Worm (Caenorhabditis elegans): ENCODE data around the gene unc-52.
A peak's percentile ranks its signal among the peaks of the same experiment; 100 is the strongest.

Gene unc-52

DNA sequence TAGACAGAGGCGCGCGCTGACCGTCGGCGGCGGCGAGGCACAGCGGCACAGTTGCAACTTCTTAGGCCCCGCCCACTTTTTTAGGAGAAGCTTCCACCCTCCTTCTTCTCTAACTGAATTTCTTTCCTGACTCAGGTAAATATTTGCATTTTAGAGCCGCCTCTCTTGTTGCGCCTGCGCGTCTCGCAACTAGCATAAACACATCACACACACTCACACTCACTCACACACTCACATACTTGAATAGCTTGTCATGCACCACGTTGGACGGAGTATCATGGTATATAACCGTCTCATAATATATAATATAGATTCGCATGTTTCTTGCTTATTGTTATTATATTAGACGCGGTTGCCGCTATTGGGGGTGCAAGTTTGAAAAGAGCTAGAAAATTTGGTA lies at the start of gene unc-52:
unc-52 (minus strand) TSS at position 80 of the 400 bp plus-strand sequence.
- no peak for TF ChIP-seq pros-1 (tag; optimal IDR thresholded peaks at IDR 0.05)
- TF ChIP-seq lim-6 (tag; optimal IDR thresholded peaks at IDR 0.05): no peak
- no peak for TF ChIP-seq ceh-6 (GFP tag; optimal IDR thresholded peaks at IDR 0.05)
- no peak for TF ChIP-seq che-1 (tag; optimal IDR thresholded peaks at IDR 0.05)
- TF ChIP-seq unc-86 (tag; optimal IDR thresholded peaks at IDR 0.05): no peak
- no peak for TF ChIP-seq hlh-15 (tag; optimal IDR thresholded peaks at IDR 0.05)
- TF ChIP-seq nhr-11 (tag; optimal IDR thresholded peaks at IDR 0.05): no peak
- TF ChIP-seq ceh-48 (tag; optimal IDR thresholded peaks at IDR 0.05): no peak
- TF ChIP-seq F13H6.1 (tag; optimal IDR thresholded peaks at IDR 0.05): no peak

DNA sequence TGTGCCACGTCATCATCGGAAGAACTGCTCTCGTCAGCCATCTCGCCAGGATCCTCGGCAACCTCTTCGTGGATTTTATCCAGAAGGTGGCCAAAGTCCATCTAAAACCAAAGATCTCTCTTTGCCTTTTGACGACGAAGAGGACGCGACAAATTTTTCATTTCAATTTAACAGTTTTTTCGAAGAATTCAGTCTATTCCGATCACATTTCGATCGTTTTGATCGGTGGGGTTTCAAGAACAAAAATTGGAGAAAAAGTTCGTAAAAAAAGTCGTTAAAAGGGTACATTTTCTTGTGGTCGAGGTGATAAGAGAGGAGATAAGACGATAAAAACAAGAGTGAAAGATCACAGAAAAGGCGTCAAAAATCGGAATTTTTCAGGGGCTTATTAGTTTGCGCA lies 49.2 kb upstream of the unc-52 start, which contains the start of gene glna-1:
glna-1 (minus strand) TSS at position 101 of the 400 bp plus-strand sequence.
- no peak for TF ChIP-seq pha-2 (tag; optimal IDR thresholded peaks at IDR 0.05)
- TF ChIP-seq K09A11.1 (tag; optimal IDR thresholded peaks at IDR 0.05; ENCODE audit: insufficient read depth): no peak
- TF ChIP-seq ahr-1 (tag; optimal IDR thresholded peaks at IDR 0.05): no peak
- no peak for TF ChIP-seq lin-11 (tag; optimal IDR thresholded peaks at IDR 0.05)
- no peak for TF ChIP-seq ceh-6 (GFP tag; optimal IDR thresholded peaks at IDR 0.05)
- no peak for TF ChIP-seq K02D7.2 (tag; optimal IDR thresholded peaks at IDR 0.05)
- TF ChIP-seq tbx-2 (tag; optimal IDR thresholded peaks at IDR 0.05): no peak
- no peak for TF ChIP-seq fkh-6 (tag; optimal IDR thresholded peaks at IDR 0.05)
- no peak for TF ChIP-seq F13H6.1 (tag; optimal IDR thresholded peaks at IDR 0.05)
- no peak for TF ChIP-seq ceh-34 (tag; optimal IDR thresholded peaks at IDR 0.05)
- TF ChIP-seq nhr-11 (tag; optimal IDR thresholded peaks at IDR 0.05): no peak
- no peak for TF ChIP-seq pros-1 (tag; optimal IDR thresholded peaks at IDR 0.05)
- no peak for TF ChIP-seq npax-4 (tag; optimal IDR thresholded peaks at IDR 0.05)
- no peak for TF ChIP-seq zip-5 (tag; optimal IDR thresholded peaks at IDR 0.05)

DNA sequence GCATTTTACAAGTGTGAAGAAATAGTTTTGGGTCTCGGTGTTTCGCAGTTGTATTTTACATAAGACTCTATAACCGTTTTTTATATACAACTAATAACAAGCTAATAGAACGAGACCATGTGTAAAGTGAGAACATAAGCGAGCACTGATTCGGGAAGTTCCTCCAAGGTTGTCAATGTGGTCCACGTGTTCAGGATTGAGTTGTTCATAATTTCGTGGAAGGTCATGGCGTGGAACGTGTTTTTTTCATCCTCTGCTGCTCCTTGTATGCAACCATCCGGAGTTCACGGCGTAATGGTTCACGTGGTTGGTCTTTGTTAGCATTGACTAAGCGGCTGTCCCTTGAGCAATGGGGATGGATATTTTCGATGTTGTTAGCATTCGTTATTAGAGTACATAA lies 43.9 kb upstream of the unc-52 start:
- TF ChIP-seq T23F11.4 (GFP tag; optimal IDR thresholded peaks at IDR 0.05) (no peak), ref-2 (tag; optimal IDR thresholded peaks at IDR 0.05) (no peak), unc-86 (tag; optimal IDR thresholded peaks at IDR 0.05) (no peak), odd-2 (tag; optimal IDR thresholded peaks at IDR 0.05) (no peak), ama-1 (optimal IDR thresholded peaks at IDR 0.05) (no peak), elt-4 (tag; optimal IDR thresholded peaks at IDR 0.05) (no peak), rnt-1 (tag; optimal IDR thresholded peaks at IDR 0.05) (no peak), ceh-30 (tag; optimal IDR thresholded peaks at IDR 0.05) (no peak), hlh-8 (tag; optimal IDR thresholded peaks at IDR 0.05) (no peak), ttx-3 (tag; optimal IDR thresholded peaks at IDR 0.05) (no peak), ahr-1 (tag; optimal IDR thresholded peaks at IDR 0.05) (no peak)

DNA sequence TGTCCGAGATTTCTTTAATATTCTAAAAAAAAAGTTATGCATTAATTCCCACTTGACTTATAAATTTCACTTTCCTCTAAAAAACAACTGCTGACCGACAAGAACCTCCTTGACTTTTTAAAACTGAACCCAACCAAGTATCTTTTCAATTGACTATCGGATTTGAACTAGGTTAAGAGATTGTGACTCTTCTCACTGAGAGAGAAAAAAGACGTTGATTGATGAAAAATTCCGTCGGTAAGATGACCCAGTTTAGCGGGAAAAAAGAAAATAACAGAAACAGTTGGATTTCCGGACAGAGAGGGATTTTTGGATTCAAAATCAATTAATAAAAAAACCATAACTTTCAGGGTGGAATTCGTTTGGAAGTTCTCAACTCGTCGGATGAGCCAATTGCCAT lies 22.2 kb upstream of the unc-52 start:
- TF ChIP-seq ceh-18 (tag; optimal IDR thresholded peaks at IDR 0.05) (no peak), C08G9.2 (tag; optimal IDR thresholded peaks at IDR 0.05) (no peak), sox-2 (GFP tag; IDR thresholded peaks at IDR 0.05) (no peak), lim-6 (tag; optimal IDR thresholded peaks at IDR 0.05) (no peak), T23F11.4 (GFP tag; optimal IDR thresholded peaks at IDR 0.05) (no peak), hlh-30 (tag; optimal IDR thresholded peaks at IDR 0.05; ENCODE audit: insufficient read depth) (no peak), ceh-9 (tag; optimal IDR thresholded peaks at IDR 0.05) (no peak)

DNA sequence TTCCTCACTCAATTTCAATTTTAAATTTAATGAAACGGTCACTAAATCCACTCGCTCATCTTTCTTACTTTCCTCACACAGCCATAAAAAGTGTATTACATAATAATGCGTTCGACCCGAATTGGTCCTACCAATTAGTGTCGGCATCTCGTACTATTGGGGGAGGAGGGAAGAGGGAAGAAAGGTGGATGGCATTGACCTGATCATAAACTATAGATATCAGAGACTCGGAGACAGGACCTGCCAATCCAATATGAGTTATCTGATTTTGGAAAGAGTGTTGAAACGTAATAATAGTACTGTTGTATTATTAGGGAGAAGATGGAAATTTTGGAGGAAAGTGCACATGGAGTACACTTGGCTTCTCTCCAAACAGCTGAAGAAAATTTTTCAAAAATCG lies 21.7 kb upstream of the unc-52 start:
- TF ChIP-seq unc-55 (GFP tag; optimal IDR thresholded peaks at IDR 0.05) (peak; percentile 5), lim-6 (tag; optimal IDR thresholded peaks at IDR 0.05) (no peak), syd-9 (tag; optimal IDR thresholded peaks at IDR 0.05) (no peak), pag-3 (tag; optimal IDR thresholded peaks at IDR 0.05; ENCODE audit: borderline replicate concordance) (no peak), nhr-11 (tag; optimal IDR thresholded peaks at IDR 0.05) (no peak)
